Worm (Caenorhabditis elegans): ENCODE measurements around the gene F55B11.6.
"Not testable (repeated sequence)": the region's sequence is repeated elsewhere in the genome, so short reads cannot be mapped to it uniquely, and the experiment has no call there.

F55B11.6 gene

DNA sequence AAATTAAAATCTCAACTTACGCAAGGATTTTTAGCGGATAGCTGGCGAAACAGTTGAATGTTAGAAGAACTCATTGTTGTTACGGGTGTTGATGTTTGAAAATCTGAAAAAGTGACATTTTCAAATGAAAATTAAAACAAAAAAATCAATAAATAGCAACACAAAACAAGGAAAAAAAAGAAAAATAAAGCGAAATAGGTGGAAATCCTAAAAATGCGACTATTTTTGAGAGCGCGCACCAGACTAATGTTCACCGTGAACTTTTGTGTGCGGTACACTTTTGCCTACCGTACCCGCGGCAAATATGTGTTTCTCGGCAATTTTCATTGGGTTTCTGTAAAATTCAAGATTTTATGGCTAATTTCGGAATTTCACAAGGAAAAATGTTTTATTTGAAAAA, at the start of gene F55B11.6:
Gene F55B11.6 (minus strand): TSS at position 101 of the 400 bp plus-strand sequence.
- TF ChIP-seq him-1 (tag; optimal IDR thresholded peaks at IDR 0.05) = no peak
- no peak for TF ChIP-seq W03F9.2 (tag; optimal IDR thresholded peaks at IDR 0.05)
- TF ChIP-seq dao-5 (tag; optimal IDR thresholded peaks at IDR 0.05) = no peak

DNA sequence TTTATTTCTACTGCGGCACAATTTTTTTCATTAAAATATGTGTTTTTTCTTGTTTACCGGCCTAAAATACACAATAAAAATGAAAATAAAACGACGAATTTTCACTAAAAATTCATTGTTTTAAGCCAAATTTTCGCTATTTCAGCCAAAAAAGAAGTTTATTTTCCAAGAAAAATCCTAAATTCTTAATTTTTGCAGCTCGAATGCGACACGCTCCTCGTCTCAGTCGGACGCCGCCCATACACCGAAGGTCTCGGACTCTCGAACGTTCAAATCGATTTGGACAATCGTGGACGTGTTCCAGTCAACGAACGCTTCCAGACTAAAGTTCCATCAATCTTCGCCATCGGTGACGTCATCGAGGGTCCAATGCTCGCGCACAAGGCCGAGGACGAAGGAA, 49.0 kb upstream of the F55B11.6 start:
- no peak for TF ChIP-seq W03F9.2 (tag; optimal IDR thresholded peaks at IDR 0.05)
- TF ChIP-seq him-1 (tag; optimal IDR thresholded peaks at IDR 0.05) = no peak
- TF ChIP-seq dao-5 (tag; optimal IDR thresholded peaks at IDR 0.05) = no peak

DNA sequence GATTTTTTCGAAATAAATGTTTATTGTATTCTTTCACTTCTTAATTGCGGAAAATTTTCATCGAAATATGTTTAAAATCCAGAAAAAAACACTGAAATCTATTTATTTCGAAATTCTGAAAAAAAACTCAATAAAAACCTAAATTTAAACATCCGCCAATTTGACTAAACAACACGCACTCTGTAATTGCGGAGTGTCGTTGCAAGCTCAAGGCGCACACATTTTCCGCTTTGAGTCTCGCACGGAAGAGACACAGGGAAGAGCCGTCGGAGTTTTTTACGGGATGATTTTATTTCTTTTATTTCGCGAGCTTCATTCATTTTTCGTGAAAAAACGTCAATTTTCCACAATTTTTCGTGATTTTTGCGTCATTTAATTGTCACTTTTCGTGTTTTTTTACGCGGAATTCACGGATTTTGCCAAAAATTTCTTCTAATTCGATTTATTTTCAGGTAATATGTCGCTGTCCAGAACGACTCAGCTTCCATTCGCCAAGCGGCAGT, 47.1 kb upstream of the F55B11.6 start, which contains the start of gene dld-1:
Gene dld-1 (plus strand): TSS at position 453 of the 503 bp plus-strand sequence.
- TF ChIP-seq W03F9.2 (tag; optimal IDR thresholded peaks at IDR 0.05) (peak; percentile 85), him-1 (tag; optimal IDR thresholded peaks at IDR 0.05) (peak; percentile 67), dao-5 (tag; optimal IDR thresholded peaks at IDR 0.05) (no peak)

DNA sequence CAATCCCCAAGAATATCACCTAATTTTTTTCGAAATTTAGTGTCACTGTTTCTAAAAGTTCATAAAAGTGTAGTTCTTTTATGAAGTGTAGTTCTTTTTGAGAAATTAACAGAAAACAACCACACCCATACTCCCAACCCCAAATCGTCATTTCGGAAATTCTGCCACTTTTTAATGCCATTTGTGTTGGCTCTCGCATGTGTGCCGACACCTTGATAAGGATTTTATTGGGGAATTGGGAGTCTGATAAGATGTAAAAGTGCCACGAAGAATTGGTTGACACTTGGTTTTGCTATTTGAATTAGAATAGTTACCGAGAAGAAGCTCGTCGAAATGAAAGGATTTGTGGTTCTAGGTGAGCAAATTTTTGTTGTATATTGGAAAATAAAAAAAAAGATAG, 39.6 kb upstream of the F55B11.6 start, which contains the start of gene nspg-9:
Gene nspg-9 (plus strand): TSS at position 234 of the 400 bp plus-strand sequence.
- TF ChIP-seq dao-5 (tag; optimal IDR thresholded peaks at IDR 0.05) = no peak
- no peak for TF ChIP-seq W03F9.2 (tag; optimal IDR thresholded peaks at IDR 0.05)
- no peak for TF ChIP-seq him-1 (tag; optimal IDR thresholded peaks at IDR 0.05)

DNA sequence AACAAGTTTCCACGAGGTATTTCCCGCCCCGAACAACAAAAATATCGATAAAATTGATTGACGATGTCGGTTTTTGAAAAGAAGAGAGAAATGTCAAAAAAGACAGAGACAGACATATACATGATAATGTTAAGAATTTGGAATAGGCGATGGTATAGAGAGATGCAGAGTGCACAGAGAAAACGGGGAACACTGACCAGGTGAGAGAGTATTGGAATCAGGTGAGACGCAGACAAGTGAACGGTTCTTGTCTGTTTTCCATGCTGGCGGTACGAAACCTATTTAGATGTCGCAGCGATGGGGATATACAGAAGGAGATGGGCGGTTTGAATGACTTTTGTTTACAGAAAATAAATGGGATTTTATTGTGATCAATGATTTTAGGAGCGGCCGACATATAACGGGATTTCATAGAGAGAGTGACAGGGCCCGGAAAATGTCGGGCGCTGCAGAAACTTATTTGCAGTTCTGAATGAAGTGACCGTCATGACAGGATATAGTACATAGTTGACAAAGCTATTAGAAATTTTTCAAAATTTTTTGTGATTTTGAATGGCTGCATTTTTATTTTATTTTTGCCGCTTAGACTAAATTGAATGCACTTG, 28.3 kb upstream of the F55B11.6 start:
- TF ChIP-seq W03F9.2 (tag; optimal IDR thresholded peaks at IDR 0.05) (no peak), him-1 (tag; optimal IDR thresholded peaks at IDR 0.05) (no peak), dao-5 (tag; optimal IDR thresholded peaks at IDR 0.05) (no peak)

DNA sequence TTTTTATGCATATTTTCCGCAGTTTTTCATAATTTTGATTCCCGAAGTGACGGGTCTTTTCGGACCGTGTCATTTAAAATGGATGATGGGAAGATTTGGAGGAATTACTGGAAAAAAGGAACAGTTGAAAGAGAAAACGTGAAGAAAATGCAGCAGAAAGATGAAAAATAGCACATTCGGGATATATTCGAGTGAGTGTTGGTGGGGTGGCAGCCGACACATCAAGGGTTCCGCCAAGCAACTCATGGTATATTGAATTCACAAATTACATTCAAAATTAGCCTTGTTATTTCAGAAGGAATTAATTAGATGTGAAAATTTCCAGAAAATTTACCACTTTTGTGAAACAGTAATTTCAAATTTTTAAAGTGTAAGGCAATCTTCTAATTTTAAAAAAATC, 27.0 kb upstream of the F55B11.6 start, which contains the start of gene tra-3:
Gene tra-3 (minus strand): TSS at position 107 of the 400 bp plus-strand sequence.
- TF ChIP-seq W03F9.2 (tag; optimal IDR thresholded peaks at IDR 0.05) (no peak), him-1 (tag; optimal IDR thresholded peaks at IDR 0.05) (no peak), dao-5 (tag; optimal IDR thresholded peaks at IDR 0.05) (no peak)

DNA sequence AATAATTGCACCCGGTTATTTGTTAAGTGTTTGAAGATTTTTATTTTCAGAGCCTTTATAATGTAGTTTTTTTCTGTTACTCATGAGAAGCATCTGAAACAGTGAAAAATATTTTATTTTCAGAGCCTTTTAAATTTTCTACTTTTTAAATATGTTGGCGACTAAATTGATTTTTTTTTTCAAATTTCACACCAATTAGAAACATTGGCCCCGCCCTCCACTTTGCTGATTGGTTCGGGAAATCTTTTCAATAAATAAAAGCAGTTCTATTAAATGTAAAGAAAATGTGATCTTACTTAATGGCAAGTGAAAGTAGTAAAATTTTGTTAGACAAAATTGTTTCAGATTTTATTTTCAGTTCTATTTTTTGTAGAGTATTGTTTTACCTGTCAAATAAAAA, 20.4 kb upstream of the F55B11.6 start:
- TF ChIP-seq him-1 (tag; optimal IDR thresholded peaks at IDR 0.05) (no peak), dao-5 (tag; optimal IDR thresholded peaks at IDR 0.05) (no peak), W03F9.2 (tag; optimal IDR thresholded peaks at IDR 0.05) (no peak)

DNA sequence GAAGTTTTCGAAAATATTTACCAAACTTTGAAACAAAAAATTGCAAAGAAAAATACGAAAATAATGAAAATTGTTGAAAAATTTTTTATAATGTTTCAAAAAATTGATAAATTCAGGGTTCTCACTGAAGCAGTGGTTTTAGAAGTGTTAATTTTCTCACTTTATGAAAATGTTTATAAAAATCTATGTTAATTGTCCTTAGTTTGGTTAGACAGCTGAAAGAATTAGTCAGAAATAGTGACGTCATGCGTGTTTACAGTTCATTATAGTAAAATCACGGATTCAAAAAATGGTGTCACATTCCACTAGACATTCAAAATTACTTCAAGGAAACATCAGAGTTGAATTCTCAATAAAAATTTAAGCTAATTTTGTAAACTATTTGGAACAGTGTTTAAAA, 18.9 kb upstream of the F55B11.6 start:
- TF ChIP-seq dao-5 (tag; optimal IDR thresholded peaks at IDR 0.05) = no peak
- no peak for TF ChIP-seq W03F9.2 (tag; optimal IDR thresholded peaks at IDR 0.05)
- TF ChIP-seq him-1 (tag; optimal IDR thresholded peaks at IDR 0.05) = no peak

DNA sequence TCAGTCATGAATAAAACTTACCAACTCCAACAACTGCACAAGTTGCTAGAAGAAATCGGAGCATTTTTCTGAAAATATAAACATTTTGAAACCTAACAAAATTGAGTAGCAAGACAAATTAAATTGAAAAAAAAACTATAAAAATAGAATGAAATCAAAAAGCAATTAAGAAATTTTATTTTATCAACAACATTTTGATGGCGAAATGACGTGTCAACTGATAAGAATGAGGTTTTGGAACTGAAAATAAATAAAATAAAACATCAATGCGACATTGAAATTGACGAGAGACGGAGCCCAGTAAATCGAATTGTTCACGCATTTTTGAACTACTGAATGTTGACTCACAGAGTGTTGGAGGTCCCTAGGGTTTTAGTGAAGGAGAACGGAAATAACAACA, 13.8 kb upstream of the F55B11.6 start, which contains the start of gene F55B11.4:
Gene F55B11.4 (minus strand): TSS at position 68 of the 400 bp plus-strand sequence.
- no peak for TF ChIP-seq W03F9.2 (tag; optimal IDR thresholded peaks at IDR 0.05)
- TF ChIP-seq him-1 (tag; optimal IDR thresholded peaks at IDR 0.05) = no peak
- no peak for TF ChIP-seq dao-5 (tag; optimal IDR thresholded peaks at IDR 0.05)

DNA sequence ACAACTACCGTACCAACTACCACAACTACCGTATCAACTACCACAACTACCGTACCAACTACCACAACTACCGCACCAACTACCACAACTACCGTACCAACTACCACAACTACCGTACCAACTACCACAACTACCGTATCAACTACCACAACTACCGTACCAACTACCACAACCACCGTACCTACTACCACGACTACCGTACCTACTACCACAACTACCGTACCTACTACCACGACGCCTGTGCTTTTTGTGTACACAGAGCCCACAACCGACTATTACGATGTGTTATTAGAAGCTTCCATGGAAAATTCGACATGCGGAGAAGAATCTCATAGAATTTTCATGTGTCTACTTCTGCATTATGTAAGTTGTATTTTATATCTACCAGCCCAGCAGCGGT, 10.4 kb upstream of the F55B11.6 start, which contains the start of gene F55B11.5:
Gene F55B11.5 (plus strand): TSS at position 301 of the 400 bp plus-strand sequence.
- not testable (repeated sequence) for TF ChIP-seq dao-5, W03F9.2, him-1 (tag; optimal IDR thresholded peaks at IDR 0.05)

DNA sequence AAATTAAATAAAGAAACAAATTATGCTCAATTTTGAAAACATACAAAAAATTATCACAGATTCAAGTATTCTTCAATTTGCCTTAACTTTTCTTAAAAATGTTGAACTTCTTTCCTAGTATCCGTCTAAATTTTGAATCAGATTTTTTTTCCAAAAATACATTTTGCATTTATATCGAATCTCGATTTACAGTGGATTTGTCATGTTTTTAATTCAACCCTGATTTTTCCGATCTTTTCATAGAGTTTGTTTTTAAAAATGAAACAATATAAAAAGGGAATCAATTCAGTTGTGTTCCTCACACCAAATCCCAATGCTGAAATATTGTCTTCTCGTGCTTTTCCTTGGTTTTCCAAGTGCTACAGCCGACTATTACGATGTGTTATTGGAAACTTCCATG, 7.4 kb upstream of the F55B11.6 start, which contains the start of gene F55B11.3:
Gene F55B11.3 (plus strand): TSS at position 301 of the 400 bp plus-strand sequence.
- no peak for TF ChIP-seq dao-5 (tag; optimal IDR thresholded peaks at IDR 0.05)

DNA sequence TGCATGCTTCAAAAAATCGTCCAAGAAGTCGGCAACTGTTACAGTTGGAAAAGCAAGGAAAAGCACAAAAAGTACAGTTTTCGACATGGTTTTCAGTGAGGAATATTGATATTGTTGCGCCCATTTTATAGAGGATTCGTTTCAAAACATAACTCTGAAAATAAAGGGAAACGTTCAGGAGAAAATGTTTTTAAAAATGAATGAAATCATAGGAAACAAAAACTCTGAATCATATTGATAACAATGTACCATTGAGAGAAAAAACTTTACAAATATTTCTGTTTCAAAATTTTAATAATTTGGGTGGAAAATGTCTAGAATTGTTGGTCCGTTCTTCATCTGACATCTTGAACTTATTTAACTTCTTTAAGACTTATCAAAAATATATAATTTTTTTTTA, 6.2 kb upstream of the F55B11.6 start, which contains the start of gene F55B11.2:
Gene F55B11.2 (minus strand): TSS at position 101 of the 400 bp plus-strand sequence.
- no peak for TF ChIP-seq him-1 (tag; optimal IDR thresholded peaks at IDR 0.05)
- TF ChIP-seq dao-5 (tag; optimal IDR thresholded peaks at IDR 0.05) = no peak
- TF ChIP-seq W03F9.2 (tag; optimal IDR thresholded peaks at IDR 0.05) = no peak

DNA sequence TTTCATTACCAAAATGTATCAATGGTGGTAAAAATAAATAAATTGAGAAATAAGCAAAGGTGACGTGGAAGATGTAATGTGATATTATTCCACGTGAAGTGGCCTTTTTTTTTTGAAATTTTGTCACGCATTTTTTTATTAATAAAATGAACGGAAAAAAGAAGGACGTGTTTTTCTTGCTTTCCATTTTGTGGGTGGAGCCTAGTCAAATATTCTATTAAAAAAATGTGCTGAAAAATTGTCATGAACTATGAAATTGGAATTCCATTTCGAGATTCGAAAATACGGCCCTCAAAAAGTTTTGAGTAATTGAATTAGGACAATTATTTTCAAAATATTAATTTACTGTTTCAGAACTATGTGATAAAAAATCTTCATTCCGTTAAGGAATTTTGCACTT, 4.9 kb upstream of the F55B11.6 start, which contains the start of gene F55B11.7:
Gene F55B11.7 (minus strand): TSS at position 101 of the 400 bp plus-strand sequence.
- TF ChIP-seq dao-5 (tag; optimal IDR thresholded peaks at IDR 0.05) = no peak
- TF ChIP-seq W03F9.2 (tag; optimal IDR thresholded peaks at IDR 0.05) = no peak
- TF ChIP-seq him-1 (tag; optimal IDR thresholded peaks at IDR 0.05) = no peak

DNA sequence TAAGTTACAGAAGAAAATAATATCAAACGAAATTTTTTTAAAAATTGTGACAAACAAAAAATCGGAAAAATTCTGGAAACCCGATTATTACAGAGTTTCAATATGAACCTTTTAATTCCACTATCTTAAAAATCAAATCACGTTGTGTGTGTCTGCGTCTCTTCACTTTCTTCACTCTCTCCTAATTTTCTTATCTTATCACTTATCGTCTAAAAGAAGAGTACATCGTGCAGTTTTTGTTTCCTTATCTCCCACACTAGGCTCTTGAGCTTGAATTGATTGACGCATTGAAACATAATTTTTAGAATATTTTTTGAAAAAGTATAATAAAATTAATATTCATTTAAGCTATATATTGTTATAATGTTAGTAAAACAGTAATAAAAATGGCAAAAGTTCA, 2.8 kb downstream of the F55B11.6 start:
- no peak for TF ChIP-seq dao-5 (tag; optimal IDR thresholded peaks at IDR 0.05)
- TF ChIP-seq W03F9.2 (tag; optimal IDR thresholded peaks at IDR 0.05) = no peak
- no peak for TF ChIP-seq him-1 (tag; optimal IDR thresholded peaks at IDR 0.05)
